Fruit fly (Drosophila melanogaster) whole organism, prepupa: ENCODE results near the gene CG43750.

Experiments
- CG32006 ChIP-seq: fragments of 200-800 bp; sonication (Bioruptor generic); optimal IDR thresholded peaks from 3 replicates; lab custom pipeline; 2017; ENCODE audit warnings: missing biosample characterization, mild to moderate bottlenecking, missing genetic modification characterization
- CG4318 ChIP-seq: fragments of 200-800 bp; sonication (Bioruptor generic); optimal IDR thresholded peaks from 3 replicates; lab custom pipeline; 2017; ENCODE audit warnings: missing biosample characterization, mild to moderate bottlenecking, missing genetic modification characterization
- CG6163 ChIP-seq: fragments of 200-800 bp; sonication (Bioruptor generic); IDR thresholded peaks from 3 replicates; pipeline ENCODE4 v1.3.6; 2022; ENCODE audit warnings: missing biosample characterization, missing genetic modification characterization
- CG8632 ChIP-seq: fragments of 200-800 bp; sonication (Bioruptor generic); optimal IDR thresholded peaks from 3 replicates; lab custom pipeline; 2016; ENCODE audit warnings: missing biosample characterization, missing genetic modification characterization
- Hr39 ChIP-seq: fragments of 200-800 bp; sonication (Bioruptor generic); optimal IDR thresholded peaks from 2 replicates; lab custom pipeline; 2016; ENCODE audit warnings: missing biosample characterization, missing genetic modification characterization
- Lpt ChIP-seq: fragments of 200-800 bp; sonication (Bioruptor generic); optimal IDR thresholded peaks from 3 replicates; lab custom pipeline; 2016; ENCODE audit warnings: missing biosample characterization, missing genetic modification characterization
- achi ChIP-seq: fragments of 200-800 bp; sonication (Bioruptor generic); optimal IDR thresholded peaks from 3 replicates; lab custom pipeline; 2016; ENCODE audit warnings: missing biosample characterization, missing genetic modification characterization
- acj6 ChIP-seq: fragments of 200-800 bp; sonication (Bioruptor generic); optimal IDR thresholded peaks from 3 replicates; lab custom pipeline; 2016; ENCODE audit warnings: missing biosample characterization, missing genetic modification characterization
- dac ChIP-seq: fragments of 200-800 bp; sonication (Bioruptor generic); optimal IDR thresholded peaks from 2 replicates; lab custom pipeline; 2017; ENCODE audit warnings: missing biosample characterization, mild to moderate bottlenecking, missing genetic modification characterization
- dsx ChIP-seq: fragments of 200-800 bp; optimal IDR thresholded peaks from 3 replicates; lab custom pipeline; 2019; ENCODE audit warnings: missing biosample characterization, mild to moderate bottlenecking, missing genetic modification characterization, moderate library complexity; ENCODE audit not compliant: poor library complexity, severe bottlenecking
- fd59A ChIP-seq: fragments of 200-800 bp; sonication (Bioruptor generic); optimal IDR thresholded peaks from 2 replicates; lab custom pipeline; 2017; ENCODE audit warnings: missing biosample characterization, mild to moderate bottlenecking, missing genetic modification characterization, missing genetic modification reagents

DNA sequence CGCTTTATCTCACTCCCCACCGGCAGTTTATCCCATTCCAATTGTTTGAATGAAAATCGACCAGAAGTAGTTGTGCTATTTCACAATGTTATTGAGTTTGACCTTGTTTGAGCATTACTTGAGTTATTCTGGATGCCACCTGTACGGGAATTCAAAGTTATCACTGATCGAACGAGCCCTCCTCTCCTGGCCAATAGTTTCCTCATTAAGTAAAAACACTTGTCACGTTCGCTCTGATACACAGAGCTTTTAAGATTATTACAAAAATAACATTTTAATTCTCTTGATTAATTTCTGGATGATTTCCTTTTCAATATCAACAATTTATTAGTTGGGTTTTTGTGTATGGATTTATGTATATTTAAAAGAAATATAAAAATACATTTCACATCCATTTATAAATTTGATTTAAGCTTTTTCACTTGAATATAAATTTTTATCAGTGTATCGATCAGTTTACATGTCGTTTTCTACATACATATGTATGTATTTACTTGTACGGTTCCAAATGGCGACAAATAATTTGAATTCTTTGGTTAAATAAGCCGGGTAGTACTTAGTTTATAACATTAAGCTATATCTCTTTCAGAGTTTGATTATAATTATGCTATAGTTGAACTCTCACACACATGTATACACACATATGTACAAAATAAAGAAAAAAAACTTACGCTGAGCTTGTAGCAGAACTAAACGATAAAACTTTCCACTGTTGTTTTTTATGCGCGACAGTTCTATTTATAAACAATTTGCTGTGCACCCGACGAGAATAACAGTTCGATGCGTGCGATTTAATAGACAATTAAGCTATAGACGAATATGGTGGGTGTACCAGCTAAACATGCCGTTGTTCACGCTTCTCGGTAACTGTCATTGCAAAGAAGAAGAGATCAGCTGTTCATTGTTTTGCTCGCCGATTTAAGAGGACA lies 16.4 kb downstream of the CG43750 start, which contains the start of the genes CG3609 and CG15390:
- TF ChIP-seq acj6 (GFP tag; lab: Kevin White, UChicago), result peak; percentile 62
- peak; percentile 66 for TF ChIP-seq Lpt (GFP tag; lab: Kevin White, UChicago)
- peak; percentile 20 for TF ChIP-seq CG4318
- TF ChIP-seq CG6163 (GFP tag; lab: Robert Waterston, UW), result peak; percentile 92
- peak; percentile 78 for TF ChIP-seq achi
- TF ChIP-seq dac, result peak; percentile 56
- peak; percentile 83 for TF ChIP-seq Hr39
- TF ChIP-seq CG32006 (GFP tag; lab: Kevin White, UChicago), result peak; percentile 57
- TF ChIP-seq CG8632, result peak; percentile 54
- peak; percentile 55 for TF ChIP-seq fd59A (GFP tag; lab: Kevin White, UChicago)
- peak; percentile 74 for TF ChIP-seq dsx (GFP tag; lab: Kevin White, UChicago)
